Worm (Caenorhabditis elegans): ENCODE measurements around the gene cnnm-5.

Gene cnnm-5

DNA sequence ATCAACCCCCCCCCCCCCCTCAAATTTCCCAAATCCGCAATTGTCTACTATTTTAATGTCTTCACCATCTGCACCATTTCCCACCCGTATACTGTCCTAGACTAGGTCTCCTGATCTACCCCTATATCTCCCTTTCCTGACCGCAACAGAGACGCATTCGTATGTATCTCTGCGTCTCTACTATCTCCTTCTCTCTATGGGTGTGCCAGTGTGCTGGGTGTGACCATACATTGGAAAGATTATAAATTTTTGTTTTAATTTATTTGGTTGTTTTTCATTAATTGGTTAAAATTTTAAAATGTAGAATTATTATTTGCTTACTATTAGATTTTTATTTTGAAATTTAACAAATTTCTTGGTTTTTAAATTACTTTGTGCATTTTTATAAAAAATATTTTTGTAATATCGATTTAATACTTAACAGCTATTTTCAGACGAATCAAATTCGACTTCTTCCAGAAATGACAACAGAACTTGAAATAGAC, 7.0 kb downstream of the cnnm-5 start, which contains the start of gene amx-1:
amx-1 (plus strand) TSS at position 435 of the 485 bp plus-strand sequence.
- TF ChIP-seq sea-1 (GFP tag; conservative IDR thresholded peaks at IDR 0.05) = no peak

DNA sequence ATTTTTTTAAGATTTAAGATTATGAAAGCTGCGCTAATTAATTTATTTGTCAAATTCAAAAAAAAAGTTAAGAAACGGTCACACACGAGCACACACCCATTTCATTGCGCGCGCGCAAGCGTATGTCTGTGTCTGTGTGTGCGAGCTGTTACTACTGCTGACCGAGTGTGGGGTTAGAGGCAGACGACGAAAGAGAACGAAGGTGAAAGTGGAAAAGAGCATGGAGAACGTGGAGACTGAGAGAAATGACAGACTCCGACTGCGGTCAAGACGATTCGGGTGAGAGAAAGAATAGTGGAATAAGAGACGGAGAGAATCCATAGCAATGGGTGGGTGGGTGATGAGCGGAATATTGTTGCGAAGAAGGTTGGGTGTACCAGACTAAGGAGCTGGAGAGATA, 8.9 kb downstream of the cnnm-5 start:
- no peak for TF ChIP-seq pes-1 (GFP tag; IDR thresholded peaks at IDR 0.05)
- TF ChIP-seq F13C5.2 (tag; optimal IDR thresholded peaks at IDR 0.05) = peak; percentile 20
- TF ChIP-seq hnd-1 (tag; optimal IDR thresholded peaks at IDR 0.05) = no peak
- TF ChIP-seq ceh-13 (GFP tag; optimal IDR thresholded peaks at IDR 0.05) = no peak
- TF ChIP-seq ceh-36 (tag; optimal IDR thresholded peaks at IDR 0.05) = no peak
- TF ChIP-seq B0310.2 (tag; optimal IDR thresholded peaks at IDR 0.05) = no peak
- no peak for TF ChIP-seq hmbx-1 (tag; optimal IDR thresholded peaks at IDR 0.05)
- TF ChIP-seq sea-1 (GFP tag; conservative IDR thresholded peaks at IDR 0.05) = no peak
- no peak for TF ChIP-seq tbx-11 (GFP tag; IDR thresholded peaks at IDR 0.05)
- TF ChIP-seq hmg-4 (GFP tag; optimal IDR thresholded peaks at IDR 0.05) = peak; percentile 74
- TF ChIP-seq aly-1 (tag; optimal IDR thresholded peaks at IDR 0.05) = peak; percentile 36
- TF ChIP-seq scrt-1 (GFP tag; IDR thresholded peaks at IDR 0.05) = no peak

DNA sequence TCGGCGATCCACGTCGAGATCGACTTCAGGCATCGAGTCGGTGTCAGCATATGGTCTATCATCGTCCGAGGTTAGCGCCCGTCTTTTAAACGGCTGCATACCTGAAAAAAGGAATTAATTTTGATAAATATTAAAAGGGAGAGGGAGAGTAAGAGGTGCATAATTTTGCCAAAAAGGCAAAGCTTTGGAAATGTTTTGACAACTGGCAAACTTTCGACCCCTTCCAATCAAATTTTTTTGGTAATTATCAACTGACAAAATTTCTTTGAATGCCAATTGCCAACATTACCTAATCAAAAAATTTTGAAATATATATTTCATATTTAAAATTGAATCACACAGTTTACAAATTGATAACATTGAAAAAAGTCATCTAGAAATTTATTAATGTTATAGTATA, 9.4 kb downstream of the cnnm-5 start, which contains the start of gene dpy-27:
dpy-27 (minus strand) TSS at position 101 of the 400 bp plus-strand sequence.
- TF ChIP-seq ceh-36 (tag; optimal IDR thresholded peaks at IDR 0.05) = no peak
- no peak for TF ChIP-seq aly-1 (tag; optimal IDR thresholded peaks at IDR 0.05)
- TF ChIP-seq hmbx-1 (tag; optimal IDR thresholded peaks at IDR 0.05) = no peak
- no peak for TF ChIP-seq B0310.2 (tag; optimal IDR thresholded peaks at IDR 0.05)
- TF ChIP-seq F13C5.2 (tag; optimal IDR thresholded peaks at IDR 0.05) = no peak
- TF ChIP-seq ets-7 (tag; optimal IDR thresholded peaks at IDR 0.05) = no peak
- no peak for TF ChIP-seq sea-1 (GFP tag; conservative IDR thresholded peaks at IDR 0.05)
- no peak for TF ChIP-seq pes-1 (GFP tag; IDR thresholded peaks at IDR 0.05)
- no peak for TF ChIP-seq hmg-4 (GFP tag; optimal IDR thresholded peaks at IDR 0.05)
- no peak for TF ChIP-seq scrt-1 (GFP tag; IDR thresholded peaks at IDR 0.05)
- TF ChIP-seq tbx-37 (GFP tag; conservative IDR thresholded peaks at IDR 0.05) = no peak
- TF ChIP-seq flt-1 (GFP tag; IDR thresholded peaks at IDR 0.05) = no peak
- no peak for TF ChIP-seq ceh-13 (GFP tag; optimal IDR thresholded peaks at IDR 0.05)

DNA sequence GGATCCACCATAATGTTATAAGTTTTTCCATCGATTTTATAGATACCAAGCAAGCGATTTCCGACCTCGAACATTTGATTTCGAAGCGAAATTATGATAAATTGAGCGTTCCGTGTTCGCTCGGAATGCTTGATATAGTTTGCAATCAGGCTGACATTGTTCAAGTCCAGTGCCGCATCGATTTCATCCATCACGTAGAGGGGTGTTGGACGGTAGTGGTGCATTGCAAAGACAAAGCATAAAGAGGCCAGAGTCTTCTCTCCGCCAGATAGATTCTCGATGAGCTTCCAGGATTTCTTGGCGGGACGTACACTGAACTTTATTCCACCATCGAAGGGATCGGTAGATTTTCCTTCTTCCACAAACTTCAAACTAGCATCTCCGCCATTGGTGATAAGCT, 14.6 kb downstream of the cnnm-5 start:
- TF ChIP-seq pes-1 (GFP tag; IDR thresholded peaks at IDR 0.05) (no peak), B0310.2 (tag; optimal IDR thresholded peaks at IDR 0.05) (no peak), F13C5.2 (tag; optimal IDR thresholded peaks at IDR 0.05) (no peak), ceh-13 (GFP tag; optimal IDR thresholded peaks at IDR 0.05) (no peak), tbx-11 (GFP tag; IDR thresholded peaks at IDR 0.05) (no peak), ceh-36 (tag; optimal IDR thresholded peaks at IDR 0.05) (no peak), hmbx-1 (tag; optimal IDR thresholded peaks at IDR 0.05) (no peak)

DNA sequence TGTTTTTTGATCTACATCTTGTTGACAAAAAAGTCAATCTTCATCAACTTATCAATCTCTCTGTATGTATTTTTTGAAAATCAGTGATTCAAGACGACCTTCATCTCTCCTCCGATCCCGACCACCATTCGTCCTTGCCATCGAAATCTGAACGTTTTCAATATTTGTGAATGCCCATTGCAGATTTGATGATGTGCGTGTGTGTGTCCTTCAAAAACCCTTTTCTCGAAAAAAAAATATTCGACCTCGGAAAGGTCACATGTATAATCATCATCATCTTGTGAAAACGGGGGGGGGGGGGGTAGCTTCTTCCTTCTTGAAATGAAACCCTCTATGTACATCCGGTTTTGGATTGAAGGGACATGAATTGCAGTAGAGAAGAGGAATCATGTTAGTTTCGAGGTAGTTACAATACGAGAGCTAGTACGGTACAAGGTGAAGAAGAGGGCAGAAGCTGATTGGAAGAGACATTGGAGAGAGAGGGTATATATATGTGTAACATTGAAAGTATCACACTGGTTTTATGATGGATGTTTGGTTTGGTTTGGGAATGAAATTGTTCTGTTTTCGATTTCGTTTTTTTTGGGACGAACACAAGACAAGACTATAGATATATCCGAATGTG, 16.5 kb downstream of the cnnm-5 start:
- TF ChIP-seq B0310.2 (tag; optimal IDR thresholded peaks at IDR 0.05) = peak; percentile 2
- TF ChIP-seq hmg-4 (GFP tag; optimal IDR thresholded peaks at IDR 0.05) = no peak
- TF ChIP-seq hmbx-1 (tag; optimal IDR thresholded peaks at IDR 0.05) = no peak
- TF ChIP-seq aly-1 (tag; optimal IDR thresholded peaks at IDR 0.05) = no peak
- TF ChIP-seq pes-1 (GFP tag; IDR thresholded peaks at IDR 0.05) = no peak
- no peak for TF ChIP-seq F13C5.2 (tag; optimal IDR thresholded peaks at IDR 0.05)

DNA sequence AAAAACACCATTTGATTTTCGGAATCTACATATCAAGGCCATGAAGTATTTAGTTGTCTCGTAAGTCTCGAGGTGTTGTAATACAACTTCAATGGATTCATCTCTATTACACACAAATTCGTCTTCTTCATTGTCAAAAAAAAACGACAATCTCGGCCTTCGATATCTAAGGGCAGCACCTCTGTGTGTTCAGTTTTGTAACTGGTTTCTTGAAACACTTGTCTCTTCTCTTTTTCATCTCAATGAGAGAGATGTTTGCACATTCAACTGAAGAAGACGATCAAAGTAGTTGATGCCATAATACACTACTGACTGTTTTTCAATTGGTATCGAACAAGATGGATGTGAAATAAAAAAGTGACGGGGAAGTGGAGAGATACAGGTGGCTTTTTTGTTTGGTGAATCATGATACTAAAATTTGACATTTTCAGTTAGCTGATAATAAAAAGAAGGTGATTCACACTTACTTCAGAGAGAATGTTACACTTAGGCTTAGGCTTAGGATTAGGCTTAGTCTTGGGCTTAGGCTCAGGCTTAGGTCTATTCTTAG, 17.6 kb downstream of the cnnm-5 start:
- TF ChIP-seq ceh-36 (tag; optimal IDR thresholded peaks at IDR 0.05) (peak; percentile 59), ceh-13 (GFP tag; optimal IDR thresholded peaks at IDR 0.05) (no peak)

DNA sequence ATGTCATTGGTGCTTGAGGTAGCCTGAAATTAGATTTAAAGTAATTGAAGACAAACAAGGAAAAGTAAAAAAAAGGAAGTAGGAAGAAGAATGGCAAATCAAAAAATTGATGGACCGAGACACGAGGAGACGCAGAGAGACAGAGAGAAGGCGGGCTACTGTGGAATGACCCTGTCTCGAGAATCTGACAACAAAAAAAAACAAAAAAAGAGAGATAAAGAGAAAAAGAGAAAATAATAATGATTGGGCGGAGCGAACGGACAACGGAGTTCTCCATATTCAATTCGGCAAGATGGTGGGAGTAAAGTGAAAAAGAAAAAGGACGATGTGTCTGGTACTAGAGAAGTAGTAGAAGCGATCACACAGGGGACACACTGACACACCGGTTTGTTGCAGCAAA, 20.0 kb downstream of the cnnm-5 start, which contains the start of gene toh-1:
toh-1 (minus strand) TSS at position 23 of the 400 bp plus-strand sequence.
- no peak for TF ChIP-seq aly-1 (tag; optimal IDR thresholded peaks at IDR 0.05)
- no peak for TF ChIP-seq tbx-11 (GFP tag; IDR thresholded peaks at IDR 0.05)
- TF ChIP-seq ets-7 (tag; optimal IDR thresholded peaks at IDR 0.05) = no peak

DNA sequence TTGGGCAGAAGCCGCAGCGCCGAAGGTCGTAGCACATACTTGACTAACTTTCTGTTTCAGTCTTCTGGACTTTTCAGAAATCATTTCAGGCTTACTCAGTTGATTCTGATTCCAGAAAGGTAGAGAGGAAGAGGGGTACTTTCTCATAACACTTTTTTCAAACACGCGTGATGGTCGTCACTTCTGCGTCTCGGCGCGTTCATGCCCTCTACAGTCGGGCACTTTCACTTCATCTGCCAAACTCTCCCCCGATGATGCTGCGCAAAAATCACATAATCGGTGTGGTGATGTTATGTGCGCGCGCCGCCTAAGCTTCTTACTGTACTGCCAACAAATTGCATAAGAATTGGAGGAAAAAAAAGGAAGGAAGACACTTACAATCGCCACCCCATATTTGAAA, 21.4 kb downstream of the cnnm-5 start:
- TF ChIP-seq hmg-4 (GFP tag; optimal IDR thresholded peaks at IDR 0.05) (no peak), tra-4 (tag; optimal IDR thresholded peaks at IDR 0.05) (no peak), F13C5.2 (tag; optimal IDR thresholded peaks at IDR 0.05) (no peak), ama-1 (optimal IDR thresholded peaks at IDR 0.05) (no peak), ceh-36 (tag; optimal IDR thresholded peaks at IDR 0.05) (no peak), tbx-11 (GFP tag; IDR thresholded peaks at IDR 0.05) (no peak), aly-1 (tag; optimal IDR thresholded peaks at IDR 0.05) (no peak), pes-1 (GFP tag; IDR thresholded peaks at IDR 0.05) (no peak), flt-1 (GFP tag; IDR thresholded peaks at IDR 0.05) (no peak)

DNA sequence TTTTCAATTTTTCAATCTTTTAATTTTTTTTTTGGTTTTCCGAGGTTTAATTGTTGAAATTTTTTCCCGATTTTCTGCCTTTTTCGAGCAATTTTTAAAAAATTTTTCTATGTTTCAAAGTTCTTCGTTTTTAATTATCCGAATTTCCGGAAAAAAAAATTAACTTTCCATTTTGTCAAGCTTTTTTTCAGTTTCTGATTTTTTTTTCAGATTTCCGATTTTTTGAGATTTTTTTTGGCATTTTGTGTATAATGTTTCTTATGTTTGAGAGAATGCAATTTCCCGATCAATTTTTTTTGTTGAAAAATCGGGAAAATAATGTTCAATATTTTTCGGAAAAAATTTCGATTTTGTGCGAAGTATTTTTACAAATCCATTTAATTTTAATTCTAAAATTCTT, 22.1 kb downstream of the cnnm-5 start:
- TF ChIP-seq ets-7 (tag; optimal IDR thresholded peaks at IDR 0.05) (no peak), pes-1 (GFP tag; IDR thresholded peaks at IDR 0.05) (no peak), ceh-36 (tag; optimal IDR thresholded peaks at IDR 0.05) (no peak), sea-1 (GFP tag; conservative IDR thresholded peaks at IDR 0.05) (no peak), tbx-37 (GFP tag; conservative IDR thresholded peaks at IDR 0.05) (no peak), ama-1 (optimal IDR thresholded peaks at IDR 0.05) (no peak), flt-1 (GFP tag; IDR thresholded peaks at IDR 0.05) (no peak), B0310.2 (tag; optimal IDR thresholded peaks at IDR 0.05) (no peak), hmbx-1 (tag; optimal IDR thresholded peaks at IDR 0.05) (no peak)

All from whole organism, early embryonic.